Worm (Caenorhabditis elegans) whole organism, late embryonic: Measurements from ENCODE around the gene akap-1.

Experiments
- K09A11.1 ChIP-seq: sonication (generic microtip); optimal IDR thresholded peaks from 2 replicates; lab custom pipeline; 2017; ENCODE audit warnings: antibody characterized with exemption, mild to moderate bottlenecking, missing genetic modification characterization, missing compliant biosample characterization; ENCODE audit not compliant: insufficient read depth
- ceh-18 ChIP-seq: sonication (generic microtip); optimal IDR thresholded peaks from 2 replicates; lab custom pipeline; 2016; ENCODE audit warnings: missing genetic modification characterization, missing compliant biosample characterization
- ceh-2 ChIP-seq: sonication (generic microtip); optimal IDR thresholded peaks from 2 replicates; lab custom pipeline; 2016; ENCODE audit warnings: missing genotype, missing genetic modification characterization, missing compliant biosample characterization
- ceh-22 ChIP-seq: sonication (generic microtip); optimal IDR thresholded peaks from 2 replicates; lab custom pipeline; 2017; ENCODE audit warnings: missing biosample characterization, missing genetic modification characterization
- ceh-30 ChIP-seq: fragments of 150-350 bp; optimal IDR thresholded peaks from 2 replicates; lab custom pipeline; 2014; ENCODE audit warnings: missing biosample characterization, missing genetic modification characterization
- ceh-31 ChIP-seq: sonication (generic microtip); optimal IDR thresholded peaks from 2 replicates; lab custom pipeline; 2016; ENCODE audit warnings: missing genetic modification characterization, missing compliant biosample characterization
- ceh-34 ChIP-seq: sonication (generic microtip); optimal IDR thresholded peaks from 2 replicates; lab custom pipeline; 2016; ENCODE audit warnings: mild to moderate bottlenecking, missing genetic modification characterization, missing compliant biosample characterization
- ceh-48 ChIP-seq: sonication (generic microtip); optimal IDR thresholded peaks from 2 replicates; lab custom pipeline; 2016; ENCODE audit warnings: missing genetic modification characterization, inconsistent platforms, missing compliant biosample characterization
- ceh-9 ChIP-seq: sonication (generic microtip); optimal IDR thresholded peaks from 2 replicates; lab custom pipeline; 2016; ENCODE audit warnings: mild to moderate bottlenecking, missing genetic modification characterization, inconsistent platforms, missing compliant biosample characterization
- che-1 ChIP-seq: sonication (generic microtip); optimal IDR thresholded peaks from 2 replicates; lab custom pipeline; 2016; ENCODE audit warnings: mild to moderate bottlenecking, missing genetic modification characterization, missing compliant biosample characterization
- elt-2 ChIP-seq: sonication (generic microtip); optimal IDR thresholded peaks from 2 replicates; lab custom pipeline; 2016; ENCODE audit warnings: missing genetic modification reagents, missing genetic modification characterization, missing compliant biosample characterization
- elt-4 ChIP-seq: sonication (generic microtip); optimal IDR thresholded peaks from 2 replicates; lab custom pipeline; 2016; ENCODE audit warnings: missing genetic modification characterization, missing compliant biosample characterization
- eyg-1 ChIP-seq: sonication (generic microtip); optimal IDR thresholded peaks from 2 replicates; lab custom pipeline; 2016; ENCODE audit warnings: missing genotype, missing genetic modification characterization, missing compliant biosample characterization
- fax-1 ChIP-seq: sonication (generic microtip); optimal IDR thresholded peaks from 2 replicates; lab custom pipeline; 2016; ENCODE audit warnings: missing genotype, missing genetic modification characterization, missing compliant biosample characterization
- gmeb-2 ChIP-seq: sonication (generic microtip); optimal IDR thresholded peaks from 2 replicates; lab custom pipeline; 2016; ENCODE audit warnings: missing genetic modification characterization, inconsistent platforms, missing compliant biosample characterization
- lim-6 ChIP-seq: sonication (generic microtip); optimal IDR thresholded peaks from 2 replicates; lab custom pipeline; 2016; ENCODE audit warnings: missing genetic modification characterization, missing compliant biosample characterization
- lin-11 ChIP-seq: fragments of 200-800 bp; sonication (Bioruptor generic); optimal IDR thresholded peaks from 2 replicates; lab custom pipeline; 2018; ENCODE audit warnings: mild to moderate bottlenecking, missing genetic modification characterization, missing compliant biosample characterization
- madf-2 ChIP-seq: sonication (generic microtip); optimal IDR thresholded peaks from 2 replicates; lab custom pipeline; 2017; ENCODE audit warnings: missing genetic modification characterization, missing compliant biosample characterization
- nfya-1 ChIP-seq: sonication (generic microtip); optimal IDR thresholded peaks from 2 replicates; lab custom pipeline; 2017; ENCODE audit warnings: missing genetic modification characterization, mild to moderate bottlenecking, missing compliant biosample characterization, antibody characterized with exemption, moderate library complexity
- nhr-232 ChIP-seq: sonication (generic microtip); optimal IDR thresholded peaks from 2 replicates; lab custom pipeline; 2016; ENCODE audit warnings: missing genetic modification characterization, missing compliant biosample characterization
- npax-4 ChIP-seq: sonication (generic microtip); optimal IDR thresholded peaks from 2 replicates; lab custom pipeline; 2016; ENCODE audit warnings: missing genetic modification characterization, missing compliant biosample characterization
- pax-1 ChIP-seq: fragments of 150-350 bp; optimal IDR thresholded peaks from 2 replicates; lab custom pipeline; 2014; ENCODE audit warnings: missing biosample characterization, missing genetic modification characterization
- pha-2 ChIP-seq: sonication (generic microtip); optimal IDR thresholded peaks from 2 replicates; lab custom pipeline; 2017; ENCODE audit warnings: mild to moderate bottlenecking, missing genetic modification characterization, missing compliant biosample characterization
- pha-4 ChIP-seq: fragments of 150-350 bp; optimal IDR thresholded peaks from 2 replicates; lab custom pipeline; 2018; ENCODE audit warnings: missing biosample characterization, missing genetic modification reagents, missing genetic modification characterization
- pqm-1 ChIP-seq: sonication (generic microtip); optimal IDR thresholded peaks from 2 replicates; lab custom pipeline; 2016; ENCODE audit warnings: missing genetic modification characterization, missing compliant biosample characterization
- pros-1 ChIP-seq: fragments of 150-350 bp; optimal IDR thresholded peaks from 2 replicates; lab custom pipeline; 2014; ENCODE audit warnings: missing biosample characterization, missing genetic modification reagents, missing genetic modification characterization
- ref-2 ChIP-seq: sonication (generic microtip); optimal IDR thresholded peaks from 2 replicates; lab custom pipeline; 2016; ENCODE audit warnings: missing genetic modification characterization, missing compliant biosample characterization
- sdc-2 ChIP-seq: sonication (generic microtip); optimal IDR thresholded peaks from 2 replicates; lab custom pipeline; 2016; ENCODE audit warnings: missing genotype, missing genetic modification characterization, missing compliant biosample characterization
- sox-4 ChIP-seq: sonication (generic microtip); optimal IDR thresholded peaks from 2 replicates; lab custom pipeline; 2017; ENCODE audit warnings: mild to moderate bottlenecking, missing genetic modification characterization, inconsistent platforms, missing compliant biosample characterization
- tbx-2 ChIP-seq: sonication (generic microtip); optimal IDR thresholded peaks from 2 replicates; lab custom pipeline; 2016; ENCODE audit warnings: missing genetic modification characterization, missing compliant biosample characterization
- tbx-7 ChIP-seq: sonication (generic microtip); optimal IDR thresholded peaks from 2 replicates; lab custom pipeline; 2016; ENCODE audit warnings: missing genotype, missing genetic modification characterization, missing compliant biosample characterization
- ttx-3 ChIP-seq: sonication (generic microtip); optimal IDR thresholded peaks from 2 replicates; lab custom pipeline; 2016; ENCODE audit warnings: missing genetic modification reagents, missing genetic modification characterization, missing compliant biosample characterization
- unc-42 ChIP-seq: sonication (generic microtip); optimal IDR thresholded peaks from 2 replicates; lab custom pipeline; 2016; ENCODE audit warnings: missing genotype, missing genetic modification characterization, missing compliant biosample characterization
- unc-55 ChIP-seq: sonication (generic microtip); optimal IDR thresholded peaks from 2 replicates; lab custom pipeline; 2017; ENCODE audit warnings: missing biosample characterization, missing genetic modification reagents, missing genetic modification characterization
- zip-5 ChIP-seq: sonication (generic microtip); optimal IDR thresholded peaks from 2 replicates; lab custom pipeline; 2016; ENCODE audit warnings: missing genetic modification characterization, missing compliant biosample characterization

The akap-1 gene

ce11 chrIII:6402346-6402745 lies 49.2 kb downstream of the akap-1 start (continued):
- TF ChIP-seq che-1 (tag; lab: Kevin White, UChicago) (no peak), npax-4 (no peak), elt-4 (tag; lab: Kevin White, UChicago) (no peak), tbx-2 (tag; lab: Kevin White, UChicago) (peak; percentile 23), ceh-2 (tag; lab: Kevin White, UChicago) (no peak), zip-5 (tag; lab: Kevin White, UChicago) (no peak), ceh-18 (tag; lab: Kevin White, UChicago) (peak; percentile 76), K09A11.1 (tag; lab: Kevin White, UChicago) (no peak), sox-4 (tag; lab: Kevin White, UChicago) (no peak), pros-1 (tag; lab: Kevin White, UChicago) (no peak)

- TF ChIP-seq lim-6 (tag; lab: Kevin White, UChicago), result no peak
- TF ChIP-seq pha-4 (tag; lab: Kevin White, UChicago), result no peak
Measured at ce11 chrIII:6402810-6403209, 49.6 kb downstream of the akap-1 start.

- TF ChIP-seq eyg-1 (tag; lab: Kevin White, UChicago) (no peak), ceh-18 (tag; lab: Kevin White, UChicago) (peak; percentile 73), nfya-1 (peak; percentile 18), lim-6 (tag; lab: Kevin White, UChicago) (no peak), unc-55 (peak; percentile 92), ceh-34 (peak; percentile 60)
Measured at ce11 chrIII:6405121-6405520, 51.9 kb downstream of the akap-1 start.

- TF ChIP-seq sdc-2 (tag; lab: Kevin White, UChicago) (no peak), gmeb-2 (no peak), nfya-1 (no peak), unc-55 (no peak), pqm-1 (no peak), ceh-31 (no peak), npax-4 (no peak), elt-4 (tag; lab: Kevin White, UChicago) (no peak), madf-2 (no peak), ceh-48 (tag; lab: Kevin White, UChicago) (no peak), che-1 (tag; lab: Kevin White, UChicago) (no peak), pax-1 (tag; lab: Kevin White, UChicago) (no peak)
Measured at ce11 chrIII:6406829-6407228, 53.6 kb downstream of the akap-1 start, which contains the start of gene let-756. Gene let-756 (plus strand): TSS chrIII:6407129.

- TF ChIP-seq ceh-9 (tag; lab: Kevin White, UChicago) (no peak), tbx-7 (tag; lab: Kevin White, UChicago) (no peak), gmeb-2 (no peak), ceh-30 (tag; lab: Kevin White, UChicago) (no peak), elt-2 (tag; lab: Kevin White, UChicago) (no peak), lim-6 (tag; lab: Kevin White, UChicago) (no peak), unc-42 (tag; lab: Kevin White, UChicago) (no peak), ref-2 (tag; lab: Kevin White, UChicago) (no peak), zip-5 (tag; lab: Kevin White, UChicago) (no peak), nfya-1 (no peak), ceh-22 (tag; lab: Kevin White, UChicago) (no peak), che-1 (tag; lab: Kevin White, UChicago) (no peak), lin-11 (tag; lab: Kevin White, UChicago) (no peak)
Measured at ce11 chrIII:6411430-6411829, 58.2 kb downstream of the akap-1 start.

ce11 chrIII:6411914-6412313 lies 58.7 kb downstream of the akap-1 start, which contains the start of gene C05D11.5:
Gene C05D11.5 (minus strand): TSS chrIII:6412014.
- TF ChIP-seq nhr-232 (tag; lab: Kevin White, UChicago) (no peak), pha-2 (no peak), fax-1 (tag; lab: Kevin White, UChicago) (no peak), ttx-3 (tag; lab: Kevin White, UChicago) (no peak), unc-42 (tag; lab: Kevin White, UChicago) (no peak)
